Fruit fly (Drosophila melanogaster) whole organism, embryonic: ENCODE measurements around the gene Hph.

ENCODE experiments used
- Adf1 ChIP-seq: fragments of 200-800 bp; sonication (Bioruptor generic); IDR thresholded peaks from 2 replicates; pipeline ENCODE4 v1.3.6; 2022; ENCODE audit warnings: missing biosample characterization, missing genetic modification characterization
- Antp ChIP-seq: fragments of 200-800 bp; sonication (Bioruptor generic); optimal IDR thresholded peaks from 3 replicates; lab custom pipeline; 2016; ENCODE audit warnings: missing biosample characterization, missing genetic modification characterization
- Awh ChIP-seq: fragments of 200-800 bp; sonication (Bioruptor generic); IDR thresholded peaks from 2 replicates; pipeline ENCODE4, ENCODE4 v1.3.6; 2022; ENCODE audit warnings: missing biosample characterization, missing genetic modification characterization
- BEAF-32 ChIP-seq: fragments of 200-800 bp; sonication (Bioruptor generic); optimal IDR thresholded peaks from 3 replicates; lab custom pipeline; 2017; ENCODE audit warnings: missing biosample characterization, missing genetic modification characterization, mild to moderate bottlenecking, moderate library complexity, missing genetic modification reagents
- Bteb2 ChIP-seq: fragments of 200-800 bp; sonication (Bioruptor generic); optimal IDR thresholded peaks from 2 replicates; lab custom pipeline; 2016; ENCODE audit warnings: missing biosample characterization, missing genetic modification characterization
- C15 ChIP-seq: fragments of 200-800 bp; sonication (Bioruptor generic); IDR thresholded peaks from 3 replicates; pipeline ENCODE4 v1.3.6; 2022; ENCODE audit warnings: missing biosample characterization, missing genetic modification characterization
- CG1024 ChIP-seq: fragments of 200-800 bp; sonication (Bioruptor generic); IDR thresholded peaks from 2 replicates; pipeline ENCODE4 v1.3.6; 2022; ENCODE audit warnings: missing biosample characterization, missing genetic modification characterization
- CG10366 ChIP-seq: fragments of 200-800 bp; sonication (Bioruptor generic); IDR thresholded peaks from 2 replicates; pipeline ENCODE4 v1.3.6; 2022; ENCODE audit warnings: missing biosample characterization, missing genetic modification characterization
- CG12155 ChIP-seq: fragments of 200-800 bp; sonication (Bioruptor generic); optimal IDR thresholded peaks from 3 replicates; lab custom pipeline; 2016; ENCODE audit warnings: missing biosample characterization, missing genetic modification characterization
- CG13296 ChIP-seq: fragments of 200-800 bp; sonication (Bioruptor generic); optimal IDR thresholded peaks from 3 replicates; lab custom pipeline; 2018; ENCODE audit warnings: missing biosample characterization, mild to moderate bottlenecking, missing genetic modification characterization
- CG15269 ChIP-seq: fragments of 200-800 bp; sonication (Bioruptor generic); optimal IDR thresholded peaks from 2 replicates; lab custom pipeline; 2018; ENCODE audit warnings: missing biosample characterization, mild to moderate bottlenecking, missing genetic modification characterization, moderate library complexity
- CG16863 ChIP-seq: fragments of 200-800 bp; sonication (Bioruptor generic); optimal IDR thresholded peaks from 3 replicates; lab custom pipeline; 2016; ENCODE audit warnings: missing biosample characterization, missing genetic modification characterization
- CG17361 ChIP-seq: fragments of 200-800 bp; sonication (Bioruptor generic); IDR thresholded peaks from 3 replicates; pipeline ENCODE4 v1.3.6; 2022; ENCODE audit warnings: missing biosample characterization, missing genetic modification characterization
- CG1832 ChIP-seq: fragments of 200-800 bp; sonication (Bioruptor generic); optimal IDR thresholded peaks from 2 replicates; lab custom pipeline; 2017; ENCODE audit warnings: missing biosample characterization, mild to moderate bottlenecking, missing genetic modification characterization, inconsistent platforms
- CG18619 ChIP-seq: fragments of 200-800 bp; sonication (Bioruptor generic); optimal IDR thresholded peaks from 3 replicates; lab custom pipeline; 2017; ENCODE audit warnings: missing biosample characterization, mild to moderate bottlenecking, missing genetic modification characterization
- CG2120 ChIP-seq: fragments of 200-800 bp; sonication (Bioruptor generic); optimal IDR thresholded peaks from 3 replicates; lab custom pipeline; 2016; ENCODE audit warnings: missing biosample characterization, missing genetic modification characterization
- CG30403 ChIP-seq: fragments of 200-800 bp; sonication (Bioruptor generic); optimal IDR thresholded peaks from 3 replicates; lab custom pipeline; 2016; ENCODE audit warnings: missing biosample characterization, missing genetic modification characterization
- CG3407 ChIP-seq: fragments of 200-800 bp; sonication (Bioruptor generic); optimal IDR thresholded peaks from 2 replicates; lab custom pipeline; 2018; ENCODE audit warnings: missing biosample characterization, mild to moderate bottlenecking, missing genetic modification characterization
- CG43689 ChIP-seq: fragments of 200-800 bp; sonication (Bioruptor generic); IDR thresholded peaks from 2 replicates; pipeline ENCODE4 v1.3.6; 2022; ENCODE audit warnings: missing biosample characterization, missing genetic modification characterization
- CG4854 ChIP-seq: fragments of 200-800 bp; sonication (Bioruptor generic); optimal IDR thresholded peaks from 2 replicates; lab custom pipeline; 2016; ENCODE audit warnings: missing biosample characterization, missing genetic modification characterization, inconsistent platforms
- CG8388 ChIP-seq: fragments of 200-800 bp; sonication (Bioruptor generic); optimal IDR thresholded peaks from 2 replicates; lab custom pipeline; 2019; ENCODE audit warnings: missing biosample characterization, mild to moderate bottlenecking, missing genetic modification characterization, moderate library complexity
- D19A ChIP-seq: fragments of 200-800 bp; optimal IDR thresholded peaks from 3 replicates; lab custom pipeline; 2019; ENCODE audit warnings: missing biosample characterization, mild to moderate bottlenecking, missing genetic modification characterization, moderate library complexity
- Dref ChIP-seq: fragments of 200-800 bp; sonication (Bioruptor generic); IDR thresholded peaks from 2 replicates; pipeline ENCODE4 v1.3.6; 2022; ENCODE audit warnings: missing biosample characterization, missing genetic modification characterization
- ERR ChIP-seq: fragments of 200-800 bp; sonication (Bioruptor generic); optimal IDR thresholded peaks from 2 replicates; lab custom pipeline; 2016; ENCODE audit warnings: missing biosample characterization, missing genetic modification characterization
- Eip74EF ChIP-seq, 2 experiments: fragments of 200-800 bp in 1 of 2; fragments of >200 bp in 1 of 2; sonication (Bioruptor generic) in 1 of 2; optimal IDR thresholded peaks; 2 replicates each; lab custom pipeline; 2017 to 2019; ENCODE audit warnings: missing biosample characterization in 2 of 2, missing genetic modification characterization in 2 of 2, mild to moderate bottlenecking in 1 of 2, moderate library complexity in 1 of 2
- H15 ChIP-seq: fragments of 200-800 bp; sonication (Bioruptor generic); IDR thresholded peaks from 3 replicates; pipeline ENCODE4 v1.3.6; 2022; ENCODE audit warnings: missing biosample characterization, missing genetic modification characterization
- HLH3B ChIP-seq: fragments of 200-800 bp; sonication (Bioruptor generic); IDR thresholded peaks from 2 replicates; pipeline ENCODE4 v1.3.6; 2022; ENCODE audit warnings: missing biosample characterization, missing genetic modification characterization
- HLH54F ChIP-seq: fragments of 200-800 bp; sonication (Bioruptor generic); optimal IDR thresholded peaks from 3 replicates; lab custom pipeline; 2016; ENCODE audit warnings: missing biosample characterization, missing genetic modification characterization
- NC2β ChIP-seq: fragments of 200-800 bp; sonication (Bioruptor generic); optimal IDR thresholded peaks from 2 replicates; lab custom pipeline; 2016; ENCODE audit warnings: missing biosample characterization, missing genetic modification characterization
- Scr ChIP-seq: fragments of 200-800 bp; sonication (Bioruptor generic); IDR thresholded peaks from 2 replicates; pipeline ENCODE4 v1.3.6; 2022; ENCODE audit warnings: missing biosample characterization, missing genetic modification characterization; ENCODE audit not compliant: partially characterized antibody
- Sox100B ChIP-seq: fragments of 200-800 bp; sonication (Bioruptor generic); optimal IDR thresholded peaks from 3 replicates; lab custom pipeline; 2018; ENCODE audit warnings: missing biosample characterization, mild to moderate bottlenecking, missing genetic modification characterization
- ash1 ChIP-seq: fragments of 200-800 bp; sonication (Bioruptor generic); optimal IDR thresholded peaks from 2 replicates; lab custom pipeline; 2018; ENCODE audit warnings: missing biosample characterization, mild to moderate bottlenecking, missing genetic modification characterization
- bab2 ChIP-seq: fragments of 200-800 bp; sonication (Bioruptor generic); optimal IDR thresholded peaks from 2 replicates; lab custom pipeline; 2016; ENCODE audit warnings: missing biosample characterization, missing genetic modification characterization
- bsh ChIP-seq, 2 experiments: fragments of 200-800 bp; sonication (Bioruptor generic); optimal IDR thresholded peaks; 2 replicates each; lab custom pipeline; 2017 to 2018; ENCODE audit warnings: mild to moderate bottlenecking in 2 of 2, missing biosample characterization in 2 of 2, missing genetic modification characterization in 2 of 2, moderate library complexity in 1 of 2
- dm ChIP-seq: fragments of 200-800 bp; sonication (Bioruptor generic); optimal IDR thresholded peaks from 3 replicates; lab custom pipeline; 2016; ENCODE audit warnings: missing biosample characterization, missing genetic modification characterization
- dpn ChIP-seq, 2 experiments: fragments of 200-800 bp; sonication (Bioruptor generic); optimal IDR thresholded peaks; 3 replicates each; lab custom pipeline; 2016; ENCODE audit warnings: missing biosample characterization in 2 of 2, missing genetic modification characterization in 2 of 2
- dysf ChIP-seq: fragments of 200-800 bp; sonication (Bioruptor generic); IDR thresholded peaks from 3 replicates; pipeline ENCODE4 v1.3.6; 2022; ENCODE audit warnings: missing biosample characterization, missing genetic modification characterization
- ftz-f1 ChIP-seq: fragments of 200-800 bp; sonication (Bioruptor generic); optimal IDR thresholded peaks from 2 replicates; lab custom pipeline; 2016; ENCODE audit warnings: missing biosample characterization, missing genetic modification characterization
- h ChIP-seq: fragments of >200 bp; optimal IDR thresholded peaks from 2 replicates; lab custom pipeline; 2017
- her ChIP-seq: fragments of 200-800 bp; sonication (Bioruptor generic); optimal IDR thresholded peaks from 2 replicates; lab custom pipeline; 2016; ENCODE audit warnings: missing biosample characterization, missing genetic modification characterization
- jing ChIP-seq: fragments of 200-800 bp; sonication (Bioruptor generic); optimal IDR thresholded peaks from 2 replicates; lab custom pipeline; 2018; ENCODE audit warnings: missing biosample characterization, mild to moderate bottlenecking, missing genetic modification characterization
- lola ChIP-seq, 3 experiments: fragments of >200 bp in 2 of 3; fragments of 200-800 bp in 1 of 3; sonication (Bioruptor generic) in 1 of 3; optimal IDR thresholded peaks; 2 replicates each; lab custom pipeline; 2017 to 2019; ENCODE audit warnings: missing biosample characterization in 3 of 3, missing genetic modification characterization in 3 of 3, mild to moderate bottlenecking in 1 of 3, moderate library complexity in 1 of 3
- maf-S ChIP-seq: fragments of 200-800 bp; sonication (Bioruptor generic); optimal IDR thresholded peaks from 2 replicates; lab custom pipeline; 2016; ENCODE audit warnings: missing biosample characterization, missing genetic modification characterization
- nom ChIP-seq: fragments of 200-800 bp; sonication (Bioruptor generic); optimal IDR thresholded peaks from 2 replicates; lab custom pipeline; 2017; ENCODE audit warnings: missing biosample characterization, missing genetic modification characterization, mild to moderate bottlenecking, moderate library complexity, missing genetic modification reagents
- pfk ChIP-seq: fragments of 200-800 bp; sonication (Bioruptor generic); optimal IDR thresholded peaks from 2 replicates; lab custom pipeline; 2018; ENCODE audit warnings: missing biosample characterization, mild to moderate bottlenecking, missing genetic modification characterization, moderate library complexity
- rib ChIP-seq: fragments of 200-800 bp; sonication (Bioruptor generic); IDR thresholded peaks from 2 replicates; pipeline ENCODE4 v1.3.6; 2022; ENCODE audit warnings: missing biosample characterization, missing genetic modification characterization
- scrt ChIP-seq: fragments of 200-800 bp; sonication (Bioruptor generic); optimal IDR thresholded peaks from 2 replicates; lab custom pipeline; 2018; ENCODE audit warnings: missing biosample characterization, mild to moderate bottlenecking, missing genetic modification characterization, moderate library complexity
- slou ChIP-seq: fragments of 200-800 bp; sonication (Bioruptor generic); optimal IDR thresholded peaks from 3 replicates; lab custom pipeline; 2016; ENCODE audit warnings: missing biosample characterization, missing genetic modification characterization
- ttk ChIP-seq: fragments of 200-800 bp; sonication (Bioruptor generic); IDR thresholded peaks from 2 replicates; pipeline ENCODE4 v2.1.2; 2022; ENCODE audit warnings: missing biosample characterization, missing genetic modification characterization
- twi ChIP-seq: fragments of 200-800 bp; optimal IDR thresholded peaks from 2 replicates; lab custom pipeline; 2019; ENCODE audit warnings: missing biosample characterization, mild to moderate bottlenecking, missing genetic modification characterization, moderate library complexity
- tx ChIP-seq: fragments of 200-800 bp; sonication (Bioruptor generic); optimal IDR thresholded peaks from 2 replicates; lab custom pipeline; 2016; ENCODE audit warnings: missing biosample characterization, missing genetic modification characterization
- vvl ChIP-seq: fragments of 200-800 bp; sonication (Bioruptor generic); IDR thresholded peaks from 2 replicates; pipeline ENCODE4 v1.3.6; 2022; ENCODE audit warnings: missing biosample characterization, missing genetic modification characterization

Hph gene

dm6 chr3R:5270806-5271205 lies 14.0 kb downstream of the Hph start:
- no peak for TF ChIP-seq Bteb2 (GFP tag; lab: Kevin White, UChicago)
- no peak for TF ChIP-seq BEAF-32 (GFP tag; lab: Kevin White, UChicago)
- no peak for TF ChIP-seq CG3407
- no peak; the same call in 1 of the 2 replicates for TF ChIP-seq CG1024 (GFP tag; lab: Robert Waterston, UW)
- no peak for TF ChIP-seq ttk (GFP tag; lab: Robert Waterston, UW)
- TF ChIP-seq twi (tag; lab: Kevin White, UChicago): no peak
- TF ChIP-seq jing (GFP tag; lab: Kevin White, UChicago): no peak
- peak; percentile 10 for TF ChIP-seq CG2120
- no peak for TF ChIP-seq H15 (GFP tag; lab: Robert Waterston, UW)
- TF ChIP-seq nom: peak; percentile 29
- TF ChIP-seq CG30403 (GFP tag; lab: Kevin White, UChicago): peak; percentile 27
- peak; percentile 2 for TF ChIP-seq CG16863 (GFP tag; lab: Kevin White, UChicago)
- no peak for TF ChIP-seq CG1832 (GFP tag; lab: Kevin White, UChicago)
- no peak for TF ChIP-seq dm
- TF ChIP-seq bsh (GFP tag; optimal IDR thresholded peaks at IDR 0.05; lab: Kevin White, UChicago): no peak
- TF ChIP-seq h (lab: Kevin White, UChicago): no peak
- TF ChIP-seq bab2 (GFP tag; lab: Kevin White, UChicago): no peak
- no peak for TF ChIP-seq CG10366 (GFP tag; lab: Robert Waterston, UW)
- no peak for TF ChIP-seq ftz-f1
- no peak for TF ChIP-seq CG43689
- no peak for TF ChIP-seq Scr (GFP tag; lab: Robert Waterston, UW)
- no peak for TF ChIP-seq ERR (GFP tag; lab: Kevin White, UChicago)
- no peak for TF ChIP-seq lola (GFP tag; optimal IDR thresholded peaks at IDR 0.05; lab: Kevin White, UChicago)
- TF ChIP-seq pfk (GFP tag; lab: Kevin White, UChicago): no peak
- no peak for TF ChIP-seq tx (GFP tag; lab: Kevin White, UChicago)
- no peak for TF ChIP-seq rib (GFP tag; lab: Robert Waterston, UW)
- TF ChIP-seq vvl (GFP tag; lab: Robert Waterston, UW): peak; percentile 55; the same call in 1 of the 2 replicates
- TF ChIP-seq CG4854 (GFP tag; lab: Kevin White, UChicago): no peak
- no peak for TF ChIP-seq Awh (GFP tag; lab: Robert Waterston, UW)
- TF ChIP-seq Sox100B (GFP tag; lab: Kevin White, UChicago): peak; percentile 12
- no peak for TF ChIP-seq slou
- TF ChIP-seq NC2β (GFP tag; lab: Kevin White, UChicago): no peak
- peak; percentile 17 to 30 for TF ChIP-seq dpn (GFP tag; optimal IDR thresholded peaks at IDR 0.05; lab: Kevin White, UChicago)
- TF ChIP-seq CG18619 (GFP tag; lab: Kevin White, UChicago): no peak
- peak; percentile 20 for TF ChIP-seq her (GFP tag; lab: Kevin White, UChicago)
- peak; percentile 16; the same call in 1 of the 3 replicates for TF ChIP-seq CG17361
- no peak for TF ChIP-seq scrt (GFP tag; lab: Kevin White, UChicago)
- no peak for TF ChIP-seq Eip74EF (GFP tag; optimal IDR thresholded peaks at IDR 0.05; lab: Kevin White, UChicago)
- peak; percentile 27; the same call in 1 of the 3 replicates for TF ChIP-seq C15 (GFP tag; lab: Robert Waterston, UW)
- TF ChIP-seq D19A (tag; lab: Kevin White, UChicago): no peak
- peak; percentile 25 for TF ChIP-seq CG12155 (GFP tag; lab: Kevin White, UChicago)
- TF ChIP-seq dysf (GFP tag; lab: Robert Waterston, UW): 0 out of 3 replicates have a peak, but pooled peaks have one; percentile 49
- TF ChIP-seq HLH3B (GFP tag; lab: Robert Waterston, UW): 0 out of 2 replicates have a peak, but pooled peaks have one; percentile 5
- no peak for TF ChIP-seq CG15269
- TF ChIP-seq CG13296 (GFP tag; lab: Kevin White, UChicago): peak; percentile 6
- TF ChIP-seq maf-S (GFP tag; lab: Kevin White, UChicago): no peak
- TF ChIP-seq Adf1 (GFP tag; lab: Robert Waterston, UW): no peak
- TF ChIP-seq HLH54F (GFP tag; lab: Kevin White, UChicago): no peak
- no peak for TF ChIP-seq ash1
- peak; percentile 99 for TF ChIP-seq CG8388
- no peak for TF ChIP-seq Antp (GFP tag; lab: Kevin White, UChicago)
- TF ChIP-seq Dref (GFP tag; lab: Robert Waterston, UW): no peak
